Worm (Caenorhabditis elegans) whole organism, young adult: ENCODE measurements around the gene F35B3.3.

Experiments used
- B0261.1 ChIP-seq: sonication (generic microtip); optimal IDR thresholded peaks from 2 replicates; lab custom pipeline; 2016; ENCODE audit warnings: mild to moderate bottlenecking, missing genetic modification characterization, moderate library complexity, missing compliant biosample characterization
- B0336.3 ChIP-seq: fragments of 200-800 bp; sonication (Bioruptor generic); IDR thresholded peaks from 2 replicates; pipeline ENCODE4 v1.3.6; 2022; ENCODE audit warnings: missing genetic modification characterization, missing compliant biosample characterization
- C06A6.2 ChIP-seq: fragments of 200-800 bp; sonication (Bioruptor generic); conservative IDR thresholded peaks from 2 replicates; pipeline ENCODE4 v1.3.6; 2022; ENCODE audit warnings: missing genetic modification characterization, missing compliant biosample characterization
- C17E4.6 ChIP-seq: fragments of 200-800 bp; sonication (Bioruptor generic); IDR thresholded peaks from 2 replicates; pipeline ENCODE4 v1.3.6; 2022; ENCODE audit warnings: missing genetic modification reagents, missing genetic modification characterization, missing compliant biosample characterization
- F49E8.2 ChIP-seq: sonication (generic microtip); optimal IDR thresholded peaks from 3 replicates; lab custom pipeline; 2017; ENCODE audit warnings: missing genetic modification characterization, mild to moderate bottlenecking, missing compliant biosample characterization, antibody characterized with exemption, moderate library complexity; ENCODE audit not compliant: insufficient read depth
- K12H6.12 ChIP-seq: fragments of 200-800 bp; sonication (Bioruptor generic); optimal IDR thresholded peaks from 2 replicates; lab custom pipeline; 2018; ENCODE audit warnings: mild to moderate bottlenecking, missing genetic modification characterization, missing compliant biosample characterization
- Y53F4B.3 ChIP-seq: fragments of 200-800 bp; sonication (Bioruptor generic); IDR thresholded peaks from 2 replicates; pipeline ENCODE4 v1.3.6; 2022; ENCODE audit warnings: missing genetic modification reagents, missing genetic modification characterization, missing compliant biosample characterization
- ZK185.1 ChIP-seq: sonication (generic microtip); optimal IDR thresholded peaks from 2 replicates; lab custom pipeline; 2016; ENCODE audit warnings: mild to moderate bottlenecking, missing genetic modification characterization, missing compliant biosample characterization; ENCODE audit not compliant: poor library complexity, severe bottlenecking
- attf-5 ChIP-seq: fragments of 200-800 bp; sonication (Bioruptor generic); optimal IDR thresholded peaks from 2 replicates; lab custom pipeline; 2018; ENCODE audit warnings: mild to moderate bottlenecking, missing genetic modification characterization, missing compliant biosample characterization
- attf-6 ChIP-seq: fragments of 200-800 bp; sonication (Bioruptor generic); IDR thresholded peaks from 2 replicates; pipeline ENCODE4 v1.3.6; 2022; ENCODE audit warnings: missing genetic modification reagents, missing genetic modification characterization, missing compliant biosample characterization
- ccch-3 ChIP-seq: fragments of 200-800 bp; sonication (Bioruptor generic); optimal IDR thresholded peaks from 2 replicates; lab custom pipeline; 2018; ENCODE audit warnings: mild to moderate bottlenecking, missing genetic modification characterization, missing compliant biosample characterization
- ceh-27 ChIP-seq: fragments of 200-800 bp; sonication (Bioruptor generic); optimal IDR thresholded peaks from 2 replicates; lab custom pipeline; 2018; ENCODE audit warnings: mild to moderate bottlenecking, missing genetic modification characterization, moderate library complexity, missing compliant biosample characterization
- ceh-40 ChIP-seq: fragments of 200-800 bp; sonication (Bioruptor generic); IDR thresholded peaks from 2 replicates; pipeline ENCODE4 v1.3.6; 2022; ENCODE audit warnings: missing genetic modification characterization, missing compliant biosample characterization
- ceh-91 ChIP-seq: fragments of 200-800 bp; sonication (Bioruptor generic); IDR thresholded peaks from 2 replicates; pipeline ENCODE4 v1.3.6; 2022; ENCODE audit warnings: missing genetic modification reagents, missing genetic modification characterization, missing compliant biosample characterization
- dpff-1 ChIP-seq: sonication (generic microtip); optimal IDR thresholded peaks from 2 replicates; lab custom pipeline; 2017; ENCODE audit warnings: mild to moderate bottlenecking, missing genetic modification characterization, missing compliant biosample characterization
- egl-44 ChIP-seq: fragments of 200-800 bp; sonication (Bioruptor generic); IDR thresholded peaks from 2 replicates; pipeline ENCODE4 v1.3.6; 2022; ENCODE audit warnings: missing genetic modification reagents, missing genetic modification characterization, missing compliant biosample characterization
- egrh-3 ChIP-seq: fragments of 200-800 bp; sonication (Bioruptor generic); IDR thresholded peaks from 2 replicates; pipeline ENCODE4 v1.3.6; 2022; ENCODE audit warnings: missing genetic modification reagents, missing genetic modification characterization, missing compliant biosample characterization
- ekl-4 ChIP-seq: fragments of 200-800 bp; sonication (Bioruptor generic); IDR thresholded peaks from 2 replicates; pipeline ENCODE4 v1.3.6; 2022; ENCODE audit warnings: missing genetic modification reagents, missing genetic modification characterization, missing compliant biosample characterization
- ets-4 ChIP-seq: fragments of 200-800 bp; sonication (Bioruptor generic); optimal IDR thresholded peaks from 2 replicates; lab custom pipeline; 2018; ENCODE audit warnings: mild to moderate bottlenecking, missing genetic modification characterization, missing compliant biosample characterization
- hlh-12 ChIP-seq: sonication (generic microtip); optimal IDR thresholded peaks from 2 replicates; lab custom pipeline; 2016; ENCODE audit warnings: missing genetic modification characterization, missing compliant biosample characterization
- lin-40 ChIP-seq: sonication (generic microtip); optimal IDR thresholded peaks from 2 replicates; lab custom pipeline; 2016; ENCODE audit warnings: missing genetic modification characterization, mild to moderate bottlenecking, missing compliant biosample characterization, missing genotype, missing genetic modification reagents
- lsl-1 ChIP-seq: fragments of 200-800 bp; sonication (Bioruptor generic); optimal IDR thresholded peaks from 2 replicates; lab custom pipeline; 2018; ENCODE audit warnings: mild to moderate bottlenecking, missing genetic modification characterization, moderate library complexity, missing compliant biosample characterization
- lsy-27 ChIP-seq: sonication (generic microtip); optimal IDR thresholded peaks from 2 replicates; lab custom pipeline; 2017; ENCODE audit warnings: missing genetic modification characterization, mild to moderate bottlenecking, missing compliant biosample characterization, antibody characterized with exemption, missing genotype, borderline replicate concordance; ENCODE audit not compliant: insufficient read depth
- madf-6 ChIP-seq: fragments of 200-800 bp; sonication (Bioruptor generic); IDR thresholded peaks from 2 replicates; pipeline ENCODE4 v1.3.6; 2022; ENCODE audit warnings: missing genetic modification reagents, missing genetic modification characterization, missing compliant biosample characterization
- mcd-1 ChIP-seq: fragments of 200-800 bp; sonication (Bioruptor generic); IDR thresholded peaks from 2 replicates; pipeline ENCODE4 v1.3.6; 2022; ENCODE audit warnings: missing genetic modification reagents, missing genetic modification characterization, missing compliant biosample characterization
- nfya-2 ChIP-seq: fragments of 200-800 bp; sonication (Bioruptor generic); IDR thresholded peaks from 2 replicates; pipeline ENCODE4 v1.3.6; 2022; ENCODE audit warnings: missing genetic modification reagents, missing genetic modification characterization, missing compliant biosample characterization
- nhr-80 ChIP-seq: sonication (generic microtip); optimal IDR thresholded peaks from 2 replicates; lab custom pipeline; 2016; ENCODE audit warnings: missing genetic modification characterization, missing compliant biosample characterization
- nhr-90 ChIP-seq: sonication (generic microtip); optimal IDR thresholded peaks from 2 replicates; lab custom pipeline; 2016; ENCODE audit warnings: missing genotype, mild to moderate bottlenecking, missing genetic modification characterization, missing compliant biosample characterization
- rcor-1 ChIP-seq: fragments of 200-800 bp; sonication (Bioruptor generic); IDR thresholded peaks from 2 replicates; pipeline ENCODE4 v1.3.6; 2022; ENCODE audit warnings: missing genetic modification reagents, missing genetic modification characterization, missing compliant biosample characterization
- rec-8 ChIP-seq, 2 experiments: sonication (generic microtip); optimal IDR thresholded peaks; 2 replicates each; lab custom pipeline; 2016; ENCODE audit warnings: mild to moderate bottlenecking in 2 of 2, missing genetic modification characterization in 2 of 2, missing genetic modification reagents in 2 of 2, missing genotype in 2 of 2, missing biosample characterization in 1 of 2, missing compliant biosample characterization in 1 of 2, moderate library complexity in 1 of 2
- snpc-4 ChIP-seq, 5 experiments: fragments of 150-350 bp in 1 of 5; sonication (generic microtip) in 4 of 5; optimal IDR thresholded peaks; 2 replicates each; lab custom pipeline; 2014 to 2018; ENCODE audit warnings: missing genetic modification characterization in 5 of 5, missing biosample characterization in 3 of 5, antibody characterized with exemption in 2 of 5, mild to moderate bottlenecking in 2 of 5, missing compliant biosample characterization in 2 of 5, missing genotype in 2 of 5, moderate library complexity in 2 of 5, missing genetic modification reagents in 1 of 5
- sptf-2 ChIP-seq: fragments of 200-800 bp; sonication (Bioruptor generic); optimal IDR thresholded peaks from 2 replicates; lab custom pipeline; 2018; ENCODE audit warnings: mild to moderate bottlenecking, missing genetic modification characterization, missing compliant biosample characterization
- tbx-9 ChIP-seq: sonication (generic microtip); optimal IDR thresholded peaks from 2 replicates; lab custom pipeline; 2016; ENCODE audit warnings: borderline replicate concordance, missing genetic modification characterization, inconsistent platforms, missing compliant biosample characterization
- zfh-2 ChIP-seq: fragments of 200-800 bp; sonication (Bioruptor generic); conservative IDR thresholded peaks from 2 replicates; pipeline ENCODE4 v1.3.6; 2022; ENCODE audit warnings: missing genetic modification reagents, missing genetic modification characterization, missing compliant biosample characterization
- ztf-28 ChIP-seq: fragments of 200-800 bp; sonication (Bioruptor generic); IDR thresholded peaks from 2 replicates; pipeline ENCODE4 v1.3.6; 2022; ENCODE audit warnings: missing genetic modification reagents, missing genetic modification characterization, missing compliant biosample characterization
- ztf-3 ChIP-seq: fragments of 200-800 bp; sonication (Bioruptor generic); optimal IDR thresholded peaks from 2 replicates; lab custom pipeline; 2018; ENCODE audit warnings: mild to moderate bottlenecking, missing genetic modification characterization, missing compliant biosample characterization
- ztf-6 ChIP-seq: fragments of 200-800 bp; sonication (Bioruptor generic); IDR thresholded peaks from 2 replicates; pipeline ENCODE4 v1.3.6; 2022; ENCODE audit warnings: missing genetic modification reagents, missing genetic modification characterization, missing compliant biosample characterization

Gene F35B3.3

ce11 chrX:17013162-17013561 is at the start of gene F35B3.3:
Gene F35B3.3 (plus strand): TSS chrX:17013462.
- TF ChIP-seq egl-44 (GFP tag; lab: Robert Waterston, UW) = no peak
- no peak for TF ChIP-seq C17E4.6 (GFP tag; lab: Robert Waterston, UW)
- no peak for TF ChIP-seq lsy-27 (tag; lab: Kevin White, UChicago)
- no peak for TF ChIP-seq hlh-12 (tag; lab: Kevin White, UChicago)
- no peak for TF ChIP-seq B0336.3
- no peak for TF ChIP-seq lsl-1 (GFP tag; lab: Kevin White, UChicago)
- TF ChIP-seq Y53F4B.3 = no peak
- TF ChIP-seq, all 124 proteins: peak for 0

ce11 chrX:16963519-16963971 is 49.7 kb upstream of the F35B3.3 start, which contains the start of the genes F52G3.1 and F52G3.7:
Gene F52G3.1 (plus strand): TSS chrX:16963871.
Gene F52G3.7 (plus strand): TSS chrX:16963921.
- no peak for TF ChIP-seq dpff-1
- TF ChIP-seq nhr-80 (tag; lab: Kevin White, UChicago) = peak; percentile 41
- TF ChIP-seq hlh-12 (tag; lab: Kevin White, UChicago) = no peak
- TF ChIP-seq, all 124 proteins: peak for 1

ce11 chrX:16965888-16966287 is 47.4 kb upstream of the F35B3.3 start:
- peak; percentile 78; the same call in 1 of the 2 replicates for TF ChIP-seq zfh-2
- no peak for TF ChIP-seq rec-8 (tag; optimal IDR thresholded peaks at IDR 0.05; lab: Kevin White, UChicago)
- TF ChIP-seq ceh-27 (GFP tag; lab: Kevin White, UChicago) = no peak
- peak; percentile 56; the same call in 1 of the 2 replicates for TF ChIP-seq egrh-3 (GFP tag; lab: Robert Waterston, UW)

- peak; percentile 73 for TF ChIP-seq zfh-2
- TF ChIP-seq snpc-4 (GFP tag; optimal IDR thresholded peaks at IDR 0.05; lab: Kevin White, UChicago) = no peak
- TF ChIP-seq snpc-4 (tag; optimal IDR thresholded peaks at IDR 0.05; lab: Kevin White, UChicago) = no peak
- TF ChIP-seq C06A6.2 (GFP tag; lab: Robert Waterston, UW) = no peak
- no peak for TF ChIP-seq nhr-90 (tag; lab: Kevin White, UChicago)
- no peak for TF ChIP-seq F49E8.2 (tag; lab: Kevin White, UChicago)
- 0 out of 2 replicates have a peak, but pooled peaks have one; percentile 35 for TF ChIP-seq ekl-4 (GFP tag; lab: Robert Waterston, UW)
- TF ChIP-seq mcd-1 = no peak
Measured at ce11 chrX:16967813-16968212, 45.4 kb upstream of the F35B3.3 start.

ce11 chrX:16976043-16976442 is 37.2 kb upstream of the F35B3.3 start, which contains the start of gene F52G3.5:
Gene F52G3.5 (minus strand): TSS chrX:16976143.
- TF ChIP-seq ztf-6 (GFP tag; lab: Robert Waterston, UW) (no peak), nfya-2 (GFP tag; lab: Robert Waterston, UW) (no peak), tbx-9 (tag; lab: Kevin White, UChicago) (no peak), egrh-3 (GFP tag; lab: Robert Waterston, UW) (no peak), ztf-3 (GFP tag; lab: Kevin White, UChicago) (no peak), ets-4 (GFP tag; lab: Kevin White, UChicago) (no peak), lsl-1 (GFP tag; lab: Kevin White, UChicago) (no peak), B0261.1 (tag; lab: Kevin White, UChicago) (no peak), C06A6.2 (GFP tag; lab: Robert Waterston, UW) (no peak), rcor-1 (GFP tag; lab: Robert Waterston, UW) (no peak), ztf-28 (GFP tag; lab: Robert Waterston, UW) (no peak)

- no peak for TF ChIP-seq Y53F4B.3
- TF ChIP-seq ceh-91 (GFP tag; lab: Robert Waterston, UW) = no peak
- no peak for TF ChIP-seq madf-6 (GFP tag; lab: Robert Waterston, UW)
- TF ChIP-seq ceh-40 (GFP tag; lab: Robert Waterston, UW) = no peak
- TF ChIP-seq K12H6.12 (tag; lab: Kevin White, UChicago) = no peak
- TF ChIP-seq attf-5 = no peak
- TF ChIP-seq ZK185.1 (tag; lab: Kevin White, UChicago) = no peak
- no peak for TF ChIP-seq lin-40 (tag; lab: Kevin White, UChicago)
- TF ChIP-seq ccch-3 = no peak
- no peak for TF ChIP-seq ztf-28 (GFP tag; lab: Robert Waterston, UW)
- TF ChIP-seq sptf-2 (GFP tag; lab: Kevin White, UChicago) = no peak
- no peak for TF ChIP-seq attf-6 (GFP tag; lab: Robert Waterston, UW)
- TF ChIP-seq B0261.1 (tag; lab: Kevin White, UChicago) = no peak
Measured at ce11 chrX:16978308-16978707, 35.0 kb upstream of the F35B3.3 start, which contains the start of gene mbl-1. Gene mbl-1 (plus strand): TSS chrX:16978608.
